Fruit fly (Drosophila melanogaster) whole organism, embryonic: Measurements from ENCODE around the gene CG6330.
A peak's percentile ranks its signal among the peaks of the same experiment; 100 is the strongest.

Experiments
- CG10321 ChIP-seq: fragments of 200-800 bp; sonication (Bioruptor generic); IDR thresholded peaks from 2 replicates; pipeline ENCODE4 v1.3.6; 2022; ENCODE audit warnings: missing biosample characterization, missing genetic modification characterization
- CG10462 ChIP-seq: fragments of 200-800 bp; sonication (Bioruptor generic); optimal IDR thresholded peaks from 2 replicates; lab custom pipeline; 2016; ENCODE audit warnings: missing biosample characterization, missing genetic modification characterization
- CG11247 ChIP-seq: fragments of 200-800 bp; sonication (Bioruptor generic); IDR thresholded peaks from 2 replicates; pipeline ENCODE4 v1.3.6; 2022; ENCODE audit warnings: missing biosample characterization, missing genetic modification characterization
- CG11696 ChIP-seq: fragments of 200-800 bp; sonication (Bioruptor generic); IDR thresholded peaks from 2 replicates; pipeline ENCODE4 v1.3.6; 2022; ENCODE audit warnings: missing biosample characterization, missing genetic modification characterization
- CG12236 ChIP-seq: fragments of 200-800 bp; sonication (Bioruptor generic); optimal IDR thresholded peaks from 2 replicates; lab custom pipeline; 2016; ENCODE audit warnings: missing biosample characterization, missing genetic modification characterization
- CG12744 ChIP-seq: fragments of 200-800 bp; sonication (Bioruptor generic); optimal IDR thresholded peaks from 2 replicates; lab custom pipeline; 2016; ENCODE audit warnings: missing biosample characterization, missing genetic modification characterization
- CG13775 ChIP-seq: fragments of 200-800 bp; sonication (Bioruptor generic); optimal IDR thresholded peaks from 3 replicates; lab custom pipeline; 2017; ENCODE audit warnings: missing biosample characterization, mild to moderate bottlenecking, missing genetic modification characterization
- CG14965 ChIP-seq: fragments of 200-800 bp; sonication (Bioruptor generic); optimal IDR thresholded peaks from 2 replicates; lab custom pipeline; 2016; ENCODE audit warnings: missing biosample characterization, missing genetic modification characterization, borderline replicate concordance
- CG15514 ChIP-seq: fragments of 200-800 bp; sonication (Bioruptor generic); optimal IDR thresholded peaks from 3 replicates; lab custom pipeline; 2017; ENCODE audit warnings: missing biosample characterization, missing genetic modification characterization, mild to moderate bottlenecking, moderate library complexity, missing genetic modification reagents
- CG17612 ChIP-seq: fragments of 200-800 bp; sonication (Bioruptor generic); IDR thresholded peaks from 2 replicates; pipeline ENCODE4 v1.3.6; 2022; ENCODE audit warnings: missing biosample characterization, missing genetic modification characterization
- CG18619 ChIP-seq: fragments of 200-800 bp; sonication (Bioruptor generic); optimal IDR thresholded peaks from 3 replicates; lab custom pipeline; 2017; ENCODE audit warnings: missing biosample characterization, mild to moderate bottlenecking, missing genetic modification characterization
- CG2875 ChIP-seq: fragments of 200-800 bp; sonication (Bioruptor generic); optimal IDR thresholded peaks from 2 replicates; lab custom pipeline; 2017; ENCODE audit warnings: missing biosample characterization, mild to moderate bottlenecking, missing genetic modification characterization, missing genetic modification reagents
- CG30403 ChIP-seq: fragments of 200-800 bp; sonication (Bioruptor generic); optimal IDR thresholded peaks from 3 replicates; lab custom pipeline; 2016; ENCODE audit warnings: missing biosample characterization, missing genetic modification characterization
- CG32532 ChIP-seq: fragments of 200-800 bp; sonication (Bioruptor generic); IDR thresholded peaks from 2 replicates; pipeline ENCODE4 v1.3.6; 2022; ENCODE audit warnings: missing biosample characterization, missing genetic modification characterization
- CG32767 ChIP-seq: fragments of 200-800 bp; sonication (Bioruptor generic); IDR thresholded peaks from 2 replicates; pipeline ENCODE4 v1.3.6; 2022; ENCODE audit warnings: missing biosample characterization, missing genetic modification characterization
- CG34224 ChIP-seq: fragments of 200-800 bp; sonication (Bioruptor generic); IDR thresholded peaks from 3 replicates; pipeline ENCODE4 v1.3.6; 2022; ENCODE audit warnings: missing biosample characterization, missing genetic modification characterization; ENCODE audit not compliant: partially characterized antibody
- CG6683 ChIP-seq: fragments of 200-800 bp; sonication (Bioruptor generic); optimal IDR thresholded peaks from 2 replicates; lab custom pipeline; 2017; ENCODE audit warnings: missing biosample characterization, mild to moderate bottlenecking, missing genetic modification characterization, missing genetic modification reagents
- CG6689 ChIP-seq: fragments of 200-800 bp; sonication (Bioruptor generic); IDR thresholded peaks from 2 replicates; pipeline ENCODE4 v1.3.6; 2022; ENCODE audit warnings: missing biosample characterization, missing genetic modification characterization
- CG7372 ChIP-seq: fragments of 200-800 bp; sonication (Bioruptor generic); IDR thresholded peaks from 2 replicates; pipeline ENCODE4 v1.3.6; 2022; ENCODE audit warnings: missing biosample characterization, missing genetic modification characterization
- CG8290 ChIP-seq, 3 experiments: fragments of 200-800 bp; sonication (Bioruptor generic); optimal IDR thresholded peaks; 2 replicates each; lab custom pipeline; 2016 to 2019; ENCODE audit warnings: missing biosample characterization in 3 of 3, missing genetic modification characterization in 3 of 3, mild to moderate bottlenecking in 2 of 3, moderate library complexity in 1 of 3
- CG9609 ChIP-seq: fragments of 200-800 bp; sonication (Bioruptor generic); optimal IDR thresholded peaks from 3 replicates; lab custom pipeline; 2016; ENCODE audit warnings: missing biosample characterization, missing genetic modification characterization
- D ChIP-seq, 2 experiments: fragments of 200-800 bp in 1 of 2; fragments of >200 bp in 1 of 2; sonication (Bioruptor generic) in 1 of 2; optimal IDR thresholded peaks; 2 replicates in 1 of 2; 3 replicates in 1 of 2; lab custom pipeline; 2017; ENCODE audit warnings: mild to moderate bottlenecking in 1 of 2, missing biosample characterization in 1 of 2, missing genetic modification characterization in 1 of 2, missing genetic modification reagents in 1 of 2
- Dbx ChIP-seq: fragments of 200-800 bp; sonication (Bioruptor generic); IDR thresholded peaks from 3 replicates; pipeline ENCODE4 v1.3.6; 2022; ENCODE audit warnings: missing biosample characterization, missing genetic modification characterization
- Dp ChIP-seq: fragments of 200-800 bp; sonication (Bioruptor generic); optimal IDR thresholded peaks from 2 replicates; lab custom pipeline; 2018; ENCODE audit warnings: missing biosample characterization, mild to moderate bottlenecking, missing genetic modification characterization, moderate library complexity
- Dref ChIP-seq: fragments of 200-800 bp; sonication (Bioruptor generic); IDR thresholded peaks from 2 replicates; pipeline ENCODE4 v1.3.6; 2022; ENCODE audit warnings: missing biosample characterization, missing genetic modification characterization
- Drgx ChIP-seq: fragments of 200-800 bp; sonication (Bioruptor generic); IDR thresholded peaks from 2 replicates; pipeline ENCODE4 v1.3.6; 2022; ENCODE audit warnings: missing biosample characterization, missing genetic modification characterization
- Eip74EF ChIP-seq, 2 experiments: fragments of 200-800 bp in 1 of 2; fragments of >200 bp in 1 of 2; sonication (Bioruptor generic) in 1 of 2; optimal IDR thresholded peaks; 2 replicates each; lab custom pipeline; 2017 to 2019; ENCODE audit warnings: missing biosample characterization in 2 of 2, missing genetic modification characterization in 2 of 2, mild to moderate bottlenecking in 1 of 2, moderate library complexity in 1 of 2
- H15 ChIP-seq: fragments of 200-800 bp; sonication (Bioruptor generic); IDR thresholded peaks from 3 replicates; pipeline ENCODE4 v1.3.6; 2022; ENCODE audit warnings: missing biosample characterization, missing genetic modification characterization
- HLH3B ChIP-seq: fragments of 200-800 bp; sonication (Bioruptor generic); IDR thresholded peaks from 2 replicates; pipeline ENCODE4 v1.3.6; 2022; ENCODE audit warnings: missing biosample characterization, missing genetic modification characterization
- Jarid2 ChIP-seq: fragments of 200-800 bp; sonication (Bioruptor generic); optimal IDR thresholded peaks from 3 replicates; lab custom pipeline; 2017; ENCODE audit warnings: mild to moderate bottlenecking, missing biosample characterization, missing genetic modification reagents, missing genetic modification characterization
- Lpt ChIP-seq: fragments of >200 bp; optimal IDR thresholded peaks from 2 replicates; lab custom pipeline; 2018; ENCODE audit warnings: missing biosample characterization, missing genetic modification characterization
- NC2β ChIP-seq: fragments of 200-800 bp; sonication (Bioruptor generic); optimal IDR thresholded peaks from 2 replicates; lab custom pipeline; 2016; ENCODE audit warnings: missing biosample characterization, missing genetic modification characterization
- Nf-YB ChIP-seq: fragments of 200-800 bp; sonication (Bioruptor generic); optimal IDR thresholded peaks from 3 replicates; lab custom pipeline; 2019; ENCODE audit warnings: missing biosample characterization, mild to moderate bottlenecking, missing genetic modification characterization, moderate library complexity
- Six4 ChIP-seq: fragments of 200-800 bp; sonication (Bioruptor generic); optimal IDR thresholded peaks from 2 replicates; lab custom pipeline; 2016; ENCODE audit warnings: missing biosample characterization, missing genetic modification characterization
- Xrp1 ChIP-seq: fragments of 200-800 bp; sonication (Bioruptor generic); IDR thresholded peaks from 2 replicates; pipeline ENCODE4 v1.3.6; 2022; ENCODE audit warnings: missing biosample characterization, missing genetic modification characterization
- ci ChIP-seq: fragments of 200-800 bp; sonication (Bioruptor generic); IDR thresholded peaks from 3 replicates; pipeline ENCODE4 v1.3.6; 2022; ENCODE audit warnings: missing biosample characterization, missing genetic modification characterization
- dan ChIP-seq: fragments of 200-800 bp; sonication (Bioruptor generic); IDR thresholded peaks from 2 replicates; pipeline ENCODE4 v1.3.6; 2022; ENCODE audit warnings: missing biosample characterization, missing genetic modification characterization
- dati ChIP-seq: fragments of 200-800 bp; sonication (Bioruptor generic); IDR thresholded peaks from 2 replicates; pipeline ENCODE4 v1.3.6; 2022; ENCODE audit warnings: missing biosample characterization, missing genetic modification characterization
- en ChIP-seq: fragments of 200-800 bp; sonication (Bioruptor generic); optimal IDR thresholded peaks from 2 replicates; lab custom pipeline; 2016; ENCODE audit warnings: missing biosample characterization, missing genetic modification characterization
- esg ChIP-seq: fragments of 200-800 bp; sonication (Bioruptor generic); conservative IDR thresholded peaks from 2 replicates; pipeline ENCODE4 v1.3.6; 2022; ENCODE audit warnings: missing biosample characterization, missing genetic modification characterization
- fd96Cb ChIP-seq: fragments of 200-800 bp; sonication (Bioruptor generic); optimal IDR thresholded peaks from 2 replicates; lab custom pipeline; 2018; ENCODE audit warnings: missing biosample characterization, mild to moderate bottlenecking, missing genetic modification characterization, moderate library complexity
- kah ChIP-seq: fragments of 200-800 bp; sonication (Bioruptor generic); optimal IDR thresholded peaks from 2 replicates; lab custom pipeline; 2018; ENCODE audit warnings: missing biosample characterization, mild to moderate bottlenecking, missing genetic modification characterization
- row ChIP-seq: fragments of 200-800 bp; sonication (Bioruptor generic); IDR thresholded peaks from 3 replicates; pipeline ENCODE4 v1.3.6; 2022; ENCODE audit warnings: missing biosample characterization, missing genetic modification characterization
- salm ChIP-seq: fragments of 200-800 bp; sonication (Bioruptor generic); optimal IDR thresholded peaks from 2 replicates; lab custom pipeline; 2018; ENCODE audit warnings: missing biosample characterization, mild to moderate bottlenecking, missing genetic modification characterization
- shn ChIP-seq: fragments of 200-800 bp; sonication (Bioruptor generic); optimal IDR thresholded peaks from 3 replicates; lab custom pipeline; 2016; ENCODE audit warnings: missing biosample characterization, missing genetic modification characterization
- sisA ChIP-seq: fragments of 200-800 bp; sonication (Bioruptor generic); IDR thresholded peaks from 2 replicates; pipeline ENCODE4 v1.3.6; 2022; ENCODE audit warnings: missing biosample characterization, missing genetic modification characterization
- sqz ChIP-seq: fragments of 200-800 bp; sonication (Bioruptor generic); optimal IDR thresholded peaks from 3 replicates; lab custom pipeline; 2018; ENCODE audit warnings: missing biosample characterization, mild to moderate bottlenecking, missing genetic modification characterization
- unc-4 ChIP-seq: fragments of 200-800 bp; sonication (Bioruptor generic); IDR thresholded peaks from 2 replicates; pipeline ENCODE4 v1.3.6; 2022; ENCODE audit warnings: missing biosample characterization, missing genetic modification characterization; ENCODE audit not compliant: partially characterized antibody
- wor ChIP-seq: fragments of 200-800 bp; sonication (Bioruptor generic); IDR thresholded peaks from 2 replicates; pipeline ENCODE4 v1.3.6; 2022; ENCODE audit warnings: missing biosample characterization, missing genetic modification characterization

The CG6330 gene

DNA sequence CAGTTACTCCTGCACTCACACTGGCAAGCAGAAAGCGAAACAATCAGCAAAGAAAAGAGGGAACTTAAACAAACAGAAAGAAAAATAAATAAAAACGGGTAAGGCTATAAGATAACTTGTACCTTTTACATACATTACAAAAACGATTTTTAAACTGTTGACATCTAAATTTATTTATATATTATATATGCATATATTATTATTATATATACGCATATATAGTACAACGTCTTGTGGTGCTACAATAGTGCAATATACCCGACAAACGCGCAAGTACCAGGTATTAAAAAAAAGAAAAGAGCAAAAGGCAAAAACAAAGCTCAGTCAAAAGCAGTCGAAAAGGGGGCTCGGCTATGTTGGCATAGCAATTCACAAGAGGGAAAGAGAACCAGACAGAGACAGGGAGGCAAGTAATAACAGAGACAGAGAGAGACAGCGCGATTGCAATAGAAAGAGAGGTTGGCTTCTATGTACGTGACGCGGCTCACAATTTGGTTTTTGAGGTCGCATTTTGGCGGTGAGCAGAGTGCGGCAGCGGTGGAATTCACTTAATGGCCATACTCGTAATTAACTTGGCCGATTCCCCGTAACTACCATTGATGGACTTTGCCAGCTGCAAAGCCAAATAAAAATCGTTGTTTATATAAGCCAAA is 4.1 kb downstream of the CG6330 start (continued):
- peak; percentile 68 for TF ChIP-seq CG32532
- no peak for TF ChIP-seq D (optimal IDR thresholded peaks at IDR 0.05; lab: Kevin White, UChicago)
- peak; percentile 64 for TF ChIP-seq D (GFP tag; optimal IDR thresholded peaks at IDR 0.05; lab: Kevin White, UChicago)
- TF ChIP-seq Lpt, result no peak
- 0 out of 2 replicates have a peak, but pooled peaks have one; percentile 27 for TF ChIP-seq dati
- peak; percentile 53 for TF ChIP-seq sqz (GFP tag; lab: Kevin White, UChicago)
- peak; percentile 72 for TF ChIP-seq CG2875 (GFP tag; lab: Kevin White, UChicago)
- no peak for TF ChIP-seq CG12744
- TF ChIP-seq CG8290 (GFP tag; optimal IDR thresholded peaks at IDR 0.05; lab: Kevin White, UChicago), result peak; percentile 42
- peak; percentile 42 to 45 for TF ChIP-seq CG8290 (tag; optimal IDR thresholded peaks at IDR 0.05; lab: Kevin White, UChicago)
- TF ChIP-seq CG17612 (GFP tag; lab: Robert Waterston, UW), result no peak
- TF ChIP-seq unc-4 (GFP tag; lab: Robert Waterston, UW), result no peak
- TF ChIP-seq CG30403 (GFP tag; lab: Kevin White, UChicago), result peak; percentile 55
- peak; percentile 87 for TF ChIP-seq CG10321
- TF ChIP-seq Xrp1, result peak; percentile 89
- peak; percentile 62; the same call in 1 of the 3 replicates for TF ChIP-seq Dbx
- no peak for TF ChIP-seq Dp (GFP tag; lab: Kevin White, UChicago)
- peak in 1 of 2 experiments; percentile 61 for TF ChIP-seq Eip74EF (GFP tag; optimal IDR thresholded peaks at IDR 0.05; lab: Kevin White, UChicago)
- peak; percentile 69; the same call in 2 of the 3 replicates for TF ChIP-seq H15 (GFP tag; lab: Robert Waterston, UW)
- TF ChIP-seq HLH3B (GFP tag; lab: Robert Waterston, UW), result peak; percentile 92
- peak; percentile 60 for TF ChIP-seq CG7372 (GFP tag; lab: Robert Waterston, UW)
- peak; percentile 96 for TF ChIP-seq Drgx (GFP tag; lab: Robert Waterston, UW)
- peak; percentile 74 for TF ChIP-seq esg
- TF ChIP-seq CG13775 (GFP tag; lab: Kevin White, UChicago), result peak; percentile 54
- peak; percentile 63; the same call in 1 of the 2 replicates for TF ChIP-seq CG11247
- no peak for TF ChIP-seq shn (GFP tag; lab: Kevin White, UChicago)
- peak; percentile 53; the same call in 1 of the 2 replicates for TF ChIP-seq CG32767 (GFP tag; lab: Robert Waterston, UW)
- no peak for TF ChIP-seq CG14965 (GFP tag; lab: Kevin White, UChicago)
- TF ChIP-seq CG15514 (GFP tag; lab: Kevin White, UChicago), result peak; percentile 53
- TF ChIP-seq CG12236 (GFP tag; lab: Kevin White, UChicago), result no peak
- no peak for TF ChIP-seq CG9609 (GFP tag; lab: Kevin White, UChicago)
- no peak for TF ChIP-seq en
- peak; percentile 89 for TF ChIP-seq row (GFP tag; lab: Robert Waterston, UW)
- TF ChIP-seq CG34224 (GFP tag; lab: Robert Waterston, UW), result no peak
- TF ChIP-seq salm, result peak; percentile 65
- peak; percentile 51 for TF ChIP-seq Nf-YB (GFP tag; lab: Kevin White, UChicago)
- peak; percentile 44 for TF ChIP-seq CG6683 (GFP tag; lab: Kevin White, UChicago)
- peak; percentile 13 for TF ChIP-seq kah (GFP tag; lab: Kevin White, UChicago)
- no peak for TF ChIP-seq dan (GFP tag; lab: Robert Waterston, UW)
- peak; percentile 89 for TF ChIP-seq ci (GFP tag; lab: Robert Waterston, UW)
- TF ChIP-seq fd96Cb (tag; lab: Kevin White, UChicago), result peak; percentile 84
- peak; percentile 51 for TF ChIP-seq CG18619 (GFP tag; lab: Kevin White, UChicago)
- TF ChIP-seq sisA (GFP tag; lab: Robert Waterston, UW), result peak; percentile 81
- TF ChIP-seq CG6689, result peak; percentile 90
- TF ChIP-seq CG11696 (GFP tag; lab: Robert Waterston, UW), result peak; percentile 76
- TF ChIP-seq NC2β (GFP tag; lab: Kevin White, UChicago), result no peak
- no peak for TF ChIP-seq Dref (GFP tag; lab: Robert Waterston, UW)
- TF ChIP-seq Jarid2 (GFP tag; lab: Kevin White, UChicago), result peak; percentile 40
- peak; percentile 72 for TF ChIP-seq Six4 (GFP tag; lab: Kevin White, UChicago)
- TF ChIP-seq wor, result peak; percentile 80
- TF ChIP-seq CG10462 (GFP tag; lab: Kevin White, UChicago), result peak; percentile 19
